Fruit fly (Drosophila melanogaster) whole organism, embryonic: ENCODE data around the gene FoxL1.

ENCODE experiments used
- Bdp1 ChIP-seq: fragments of 200-800 bp; sonication (Bioruptor generic); optimal IDR thresholded peaks from 3 replicates; lab custom pipeline; 2016; ENCODE audit warnings: missing biosample characterization, missing genetic modification characterization
- CG10147 ChIP-seq: fragments of 200-800 bp; sonication (Bioruptor generic); optimal IDR thresholded peaks from 2 replicates; lab custom pipeline; 2019; ENCODE audit warnings: missing biosample characterization, mild to moderate bottlenecking, missing genetic modification characterization, moderate library complexity
- CG10274 ChIP-seq: fragments of 200-800 bp; sonication (Bioruptor generic); optimal IDR thresholded peaks from 3 replicates; lab custom pipeline; 2017; ENCODE audit warnings: missing biosample characterization, mild to moderate bottlenecking, missing genetic modification characterization
- CG10462 ChIP-seq: fragments of 200-800 bp; sonication (Bioruptor generic); optimal IDR thresholded peaks from 2 replicates; lab custom pipeline; 2016; ENCODE audit warnings: missing biosample characterization, missing genetic modification characterization
- CG12769 ChIP-seq: fragments of 200-800 bp; sonication (Bioruptor generic); optimal IDR thresholded peaks from 2 replicates; lab custom pipeline; 2019; ENCODE audit warnings: missing biosample characterization, mild to moderate bottlenecking, missing genetic modification characterization, moderate library complexity
- CG12942 ChIP-seq: fragments of 200-800 bp; sonication (Bioruptor generic); optimal IDR thresholded peaks from 3 replicates; lab custom pipeline; 2016; ENCODE audit warnings: missing biosample characterization, missing genetic modification characterization
- CG16779 ChIP-seq: fragments of 200-800 bp; sonication (Bioruptor generic); IDR thresholded peaks from 2 replicates; pipeline ENCODE4 v1.3.6; 2022; ENCODE audit warnings: missing biosample characterization, missing genetic modification characterization
- CG2199 ChIP-seq: fragments of 200-800 bp; sonication (Bioruptor generic); IDR thresholded peaks from 3 replicates; pipeline ENCODE4 v1.3.6; 2022; ENCODE audit warnings: missing biosample characterization, missing genetic modification characterization
- CG2712 ChIP-seq: fragments of 200-800 bp; optimal IDR thresholded peaks from 3 replicates; lab custom pipeline; 2019; ENCODE audit warnings: missing biosample characterization, mild to moderate bottlenecking, missing genetic modification characterization, moderate library complexity
- CG30403 ChIP-seq: fragments of 200-800 bp; sonication (Bioruptor generic); optimal IDR thresholded peaks from 3 replicates; lab custom pipeline; 2016; ENCODE audit warnings: missing biosample characterization, missing genetic modification characterization
- CG32532 ChIP-seq: fragments of 200-800 bp; sonication (Bioruptor generic); IDR thresholded peaks from 2 replicates; pipeline ENCODE4 v1.3.6; 2022; ENCODE audit warnings: missing biosample characterization, missing genetic modification characterization
- CG43689 ChIP-seq: fragments of 200-800 bp; sonication (Bioruptor generic); IDR thresholded peaks from 2 replicates; pipeline ENCODE4 v1.3.6; 2022; ENCODE audit warnings: missing biosample characterization, missing genetic modification characterization
- CG5953 ChIP-seq: fragments of 200-800 bp; sonication (Bioruptor generic); IDR thresholded peaks from 2 replicates; pipeline ENCODE4 v1.3.6; 2022; ENCODE audit warnings: missing biosample characterization, missing genetic modification characterization
- CG6272 ChIP-seq: fragments of 200-800 bp; sonication (Bioruptor generic); IDR thresholded peaks from 2 replicates; pipeline ENCODE4 v1.3.6; 2022; ENCODE audit warnings: missing biosample characterization, missing genetic modification characterization
- CG6765 ChIP-seq: fragments of 200-800 bp; sonication (Bioruptor generic); optimal IDR thresholded peaks from 3 replicates; lab custom pipeline; 2017; ENCODE audit warnings: missing biosample characterization, mild to moderate bottlenecking, missing genetic modification characterization
- CG6813 ChIP-seq: fragments of 200-800 bp; sonication (Bioruptor generic); optimal IDR thresholded peaks from 2 replicates; lab custom pipeline; 2017; ENCODE audit warnings: missing biosample characterization, missing genetic modification characterization, mild to moderate bottlenecking, moderate library complexity, missing genetic modification reagents
- CG7786 ChIP-seq: fragments of 200-800 bp; sonication (Bioruptor generic); optimal IDR thresholded peaks from 2 replicates; lab custom pipeline; 2016; ENCODE audit warnings: missing biosample characterization, missing genetic modification characterization
- CG7928 ChIP-seq: fragments of 200-800 bp; sonication (Bioruptor generic); optimal IDR thresholded peaks from 2 replicates; lab custom pipeline; 2017; ENCODE audit warnings: missing biosample characterization, mild to moderate bottlenecking, missing genetic modification characterization
- CG8089 ChIP-seq: fragments of 200-800 bp; sonication (Bioruptor generic); optimal IDR thresholded peaks from 3 replicates; lab custom pipeline; 2016; ENCODE audit warnings: missing biosample characterization, missing genetic modification characterization
- CG8388 ChIP-seq: fragments of 200-800 bp; sonication (Bioruptor generic); optimal IDR thresholded peaks from 2 replicates; lab custom pipeline; 2019; ENCODE audit warnings: missing biosample characterization, mild to moderate bottlenecking, missing genetic modification characterization, moderate library complexity
- CG9817 ChIP-seq: fragments of 200-800 bp; sonication (Bioruptor generic); optimal IDR thresholded peaks from 2 replicates; lab custom pipeline; 2018; ENCODE audit warnings: missing biosample characterization, mild to moderate bottlenecking, missing genetic modification characterization, moderate library complexity
- Dad ChIP-seq: fragments of 200-800 bp; sonication (Bioruptor generic); optimal IDR thresholded peaks from 3 replicates; lab custom pipeline; 2016; ENCODE audit warnings: missing biosample characterization, missing genetic modification characterization
- Dfd ChIP-seq, 2 experiments: fragments of >200 bp; optimal IDR thresholded peaks; 2 replicates each; lab custom pipeline; 2017; ENCODE audit warnings: missing biosample characterization in 2 of 2, missing genetic modification characterization in 2 of 2
- Dref ChIP-seq: fragments of 200-800 bp; sonication (Bioruptor generic); IDR thresholded peaks from 2 replicates; pipeline ENCODE4 v1.3.6; 2022; ENCODE audit warnings: missing biosample characterization, missing genetic modification characterization
- ERR ChIP-seq: fragments of 200-800 bp; sonication (Bioruptor generic); optimal IDR thresholded peaks from 2 replicates; lab custom pipeline; 2016; ENCODE audit warnings: missing biosample characterization, missing genetic modification characterization
- Fer3 ChIP-seq: fragments of 200-800 bp; sonication (Bioruptor generic); optimal IDR thresholded peaks from 2 replicates; lab custom pipeline; 2018; ENCODE audit warnings: missing biosample characterization, mild to moderate bottlenecking, missing genetic modification characterization, moderate library complexity
- GATAe ChIP-seq: fragments of 200-800 bp; sonication (Bioruptor generic); conservative IDR thresholded peaks from 2 replicates; pipeline ENCODE4 v1.3.6; 2022; ENCODE audit warnings: missing biosample characterization, missing genetic modification characterization
- HmgZ ChIP-seq: fragments of 200-800 bp; sonication (Bioruptor generic); optimal IDR thresholded peaks from 2 replicates; lab custom pipeline; 2018; ENCODE audit warnings: missing biosample characterization, mild to moderate bottlenecking, missing genetic modification characterization
- Hr3 ChIP-seq: fragments of 200-800 bp; sonication (Bioruptor generic); optimal IDR thresholded peaks from 3 replicates; lab custom pipeline; 2016; ENCODE audit warnings: missing biosample characterization, missing genetic modification characterization
- Hr51 ChIP-seq, 2 experiments: fragments of 200-800 bp; sonication (Bioruptor generic); optimal IDR thresholded peaks; 2 replicates in 1 of 2; 3 replicates in 1 of 2; lab custom pipeline; 2016 to 2018; ENCODE audit warnings: missing biosample characterization in 2 of 2, missing genetic modification characterization in 2 of 2, mild to moderate bottlenecking in 1 of 2, moderate library complexity in 1 of 2
- Hsf ChIP-seq: fragments of 200-800 bp; sonication (Bioruptor generic); optimal IDR thresholded peaks from 3 replicates; lab custom pipeline; 2016; ENCODE audit warnings: missing biosample characterization, missing genetic modification characterization
- MESR4 ChIP-seq: fragments of 200-800 bp; sonication (Bioruptor generic); optimal IDR thresholded peaks from 2 replicates; lab custom pipeline; 2018; ENCODE audit warnings: missing biosample characterization, mild to moderate bottlenecking, missing genetic modification characterization, moderate library complexity
- Nf-YC ChIP-seq: fragments of 200-800 bp; optimal IDR thresholded peaks from 3 replicates; lab custom pipeline; 2019; ENCODE audit warnings: missing biosample characterization, mild to moderate bottlenecking, missing genetic modification characterization, moderate library complexity
- Ravus ChIP-seq: fragments of 200-800 bp; sonication (Bioruptor generic); IDR thresholded peaks from 2 replicates; pipeline ENCODE4 v1.3.6; 2022; ENCODE audit warnings: missing biosample characterization, missing genetic modification characterization
- Scr ChIP-seq: fragments of 200-800 bp; sonication (Bioruptor generic); IDR thresholded peaks from 2 replicates; pipeline ENCODE4 v1.3.6; 2022; ENCODE audit warnings: missing biosample characterization, missing genetic modification characterization; ENCODE audit not compliant: partially characterized antibody
- YL-1 ChIP-seq: fragments of 200-800 bp; sonication (Bioruptor generic); optimal IDR thresholded peaks from 3 replicates; lab custom pipeline; 2017; ENCODE audit warnings: missing biosample characterization, mild to moderate bottlenecking, missing genetic modification characterization
- cato ChIP-seq: fragments of 200-800 bp; sonication (Bioruptor generic); optimal IDR thresholded peaks from 2 replicates; lab custom pipeline; 2016; ENCODE audit warnings: missing biosample characterization, missing genetic modification characterization, borderline replicate concordance
- chm ChIP-seq: fragments of 200-800 bp; sonication (Bioruptor generic); IDR thresholded peaks from 2 replicates; pipeline ENCODE4 v1.3.6; 2022; ENCODE audit warnings: missing biosample characterization, missing genetic modification characterization
- dm ChIP-seq: fragments of 200-800 bp; sonication (Bioruptor generic); optimal IDR thresholded peaks from 3 replicates; lab custom pipeline; 2016; ENCODE audit warnings: missing biosample characterization, missing genetic modification characterization
- exex ChIP-seq: fragments of 200-800 bp; sonication (Bioruptor generic); optimal IDR thresholded peaks from 4 replicates; lab custom pipeline; 2018; ENCODE audit warnings: missing biosample characterization, mild to moderate bottlenecking, missing genetic modification characterization, moderate library complexity
- inv ChIP-seq: fragments of 200-800 bp; sonication (Bioruptor generic); IDR thresholded peaks from 2 replicates; pipeline ENCODE4 v1.3.6; 2022; ENCODE audit warnings: missing biosample characterization, missing genetic modification characterization; ENCODE audit not compliant: partially characterized antibody
- kah ChIP-seq: fragments of 200-800 bp; sonication (Bioruptor generic); optimal IDR thresholded peaks from 2 replicates; lab custom pipeline; 2018; ENCODE audit warnings: missing biosample characterization, mild to moderate bottlenecking, missing genetic modification characterization
- lmd ChIP-seq: fragments of 200-800 bp; sonication (Bioruptor generic); IDR thresholded peaks from 2 replicates; pipeline ENCODE4 v1.3.6; 2022; ENCODE audit warnings: missing biosample characterization, missing genetic modification characterization
- prd ChIP-seq, 3 experiments: fragments of >200 bp in 2 of 3; fragments of 200-800 bp in 1 of 3; sonication (Bioruptor generic) in 1 of 3; optimal IDR thresholded peaks in 2 of 3; IDR thresholded peaks in 1 of 3; 2 replicates in 2 of 3; 3 replicates in 1 of 3; pipeline versions ENCODE4 v1.3.6 to Lab custom; 2017 to 2022; ENCODE audit warnings: missing biosample characterization in 1 of 3, missing genetic modification characterization in 1 of 3
- scrt ChIP-seq: fragments of 200-800 bp; sonication (Bioruptor generic); optimal IDR thresholded peaks from 2 replicates; lab custom pipeline; 2018; ENCODE audit warnings: missing biosample characterization, mild to moderate bottlenecking, missing genetic modification characterization, moderate library complexity
- sens ChIP-seq: fragments of 200-800 bp; sonication (Bioruptor generic); peaks from one replicate; lab custom pipeline; 2016; ENCODE audit warnings: missing biosample characterization, missing genetic modification characterization
- seq ChIP-seq: fragments of 200-800 bp; sonication (Bioruptor generic); IDR thresholded peaks from 2 replicates; pipeline ENCODE4 v1.3.6; 2022; ENCODE audit warnings: missing biosample characterization, missing genetic modification characterization
- stc ChIP-seq: fragments of 200-800 bp; sonication (Bioruptor generic); IDR thresholded peaks from 2 replicates; pipeline ENCODE4 v1.3.6; 2022; ENCODE audit warnings: missing biosample characterization, missing genetic modification characterization
- tio ChIP-seq: fragments of 200-800 bp; sonication (Bioruptor generic); optimal IDR thresholded peaks from 2 replicates; lab custom pipeline; 2017; ENCODE audit warnings: missing biosample characterization, missing genetic modification characterization, inconsistent platforms
- vfl ChIP-seq: fragments of 200-800 bp; sonication (Bioruptor generic); optimal IDR thresholded peaks from 2 replicates; lab custom pipeline; 2016; ENCODE audit warnings: missing biosample characterization, missing genetic modification characterization

FoxL1 gene

dm6 chr3L:3970372-3971031 lies 48.2 kb upstream of the FoxL1 start (continued):
- TF ChIP-seq Dref (GFP tag; lab: Robert Waterston, UW) (no peak), dm (GFP tag; lab: Kevin White, UChicago) (no peak), Bdp1 (GFP tag; lab: Kevin White, UChicago) (no peak), ERR (GFP tag; lab: Kevin White, UChicago) (no peak), Hr51 (GFP tag; optimal IDR thresholded peaks at IDR 0.05; lab: Kevin White, UChicago) (peak in 1 of 2 experiments; percentile 65), CG6813 (no peak), CG10462 (GFP tag; lab: Kevin White, UChicago) (no peak), chm (GFP tag; lab: Robert Waterston, UW) (no peak; the same call in 1 of the 2 replicates), MESR4 (GFP tag; lab: Kevin White, UChicago) (no peak), Scr (no peak), sens (GFP tag; lab: Kevin White, UChicago) (peak; percentile 89), Dfd (GFP tag; optimal IDR thresholded peaks at IDR 0.05; lab: Kevin White, UChicago) (peak in 1 of 2 experiments; percentile 57), lmd (peak; percentile 44; the same call in 1 of the 2 replicates), YL-1 (GFP tag; lab: Kevin White, UChicago) (no peak), CG5953 (no peak), CG7786 (GFP tag; lab: Kevin White, UChicago) (peak; percentile 22), kah (GFP tag; lab: Kevin White, UChicago) (no peak), GATAe (GFP tag; lab: Robert Waterston, UW) (no peak), stc (GFP tag; lab: Robert Waterston, UW) (peak; percentile 46; the same call in 1 of the 2 replicates), CG16779 (GFP tag; lab: Robert Waterston, UW) (no peak), CG10147 (GFP tag; lab: Kevin White, UChicago) (no peak), Fer3 (tag; lab: Kevin White, UChicago) (peak; percentile 25), CG9817 (tag; lab: Kevin White, UChicago) (no peak), vfl (GFP tag; lab: Kevin White, UChicago) (no peak), scrt (peak; percentile 71), CG6272 (GFP tag; lab: Robert Waterston, UW) (no peak), prd (optimal IDR thresholded peaks at IDR 0.05; lab: Kevin White, UChicago) (no peak), prd (GFP tag; IDR thresholded peaks at IDR 0.05; lab: Robert Waterston, UW) (peak; percentile 40; the same call in 1 of the 3 replicates), HmgZ (tag; lab: Kevin White, UChicago) (peak; percentile 10), inv (GFP tag; lab: Robert Waterston, UW) (no peak), seq (GFP tag; lab: Robert Waterston, UW) (no peak), CG32532 (GFP tag; lab: Robert Waterston, UW) (peak; percentile 39; the same call in 1 of the 2 replicates), CG30403 (GFP tag; lab: Kevin White, UChicago) (peak; percentile 44), CG8089 (no peak), CG7928 (GFP tag; lab: Kevin White, UChicago) (no peak), Ravus (GFP tag; lab: Robert Waterston, UW) (no peak), CG12942 (no peak), Hsf (GFP tag; lab: Kevin White, UChicago) (peak; percentile 24), tio (GFP tag; lab: Kevin White, UChicago) (peak; percentile 2), exex (no peak), CG2199 (no peak), cato (no peak), CG43689 (no peak), CG10274 (GFP tag; lab: Kevin White, UChicago) (no peak), Dad (GFP tag; lab: Kevin White, UChicago) (no peak), CG6765 (no peak), CG8388 (peak; percentile 17), CG2712 (peak; percentile 21), Hr3 (GFP tag; lab: Kevin White, UChicago) (no peak), CG12769 (tag; lab: Kevin White, UChicago) (peak; percentile 22), Nf-YC (tag; lab: Kevin White, UChicago) (no peak)
